Fruit fly (Drosophila melanogaster) whole organism, embryonic: ENCODE results near the gene CG9467.
A peak's percentile ranks its signal among the peaks of the same experiment; 100 is the strongest.

Experiments used
- Antp ChIP-seq: fragments of 200-800 bp; sonication (Bioruptor generic); optimal IDR thresholded peaks from 3 replicates; lab custom pipeline; 2016; ENCODE audit warnings: missing biosample characterization, missing genetic modification characterization
- BEAF-32 ChIP-seq: fragments of 200-800 bp; sonication (Bioruptor generic); optimal IDR thresholded peaks from 3 replicates; lab custom pipeline; 2017; ENCODE audit warnings: missing biosample characterization, missing genetic modification characterization, mild to moderate bottlenecking, moderate library complexity, missing genetic modification reagents
- C15 ChIP-seq: fragments of 200-800 bp; sonication (Bioruptor generic); IDR thresholded peaks from 3 replicates; pipeline ENCODE4 v1.3.6; 2022; ENCODE audit warnings: missing biosample characterization, missing genetic modification characterization
- CG10321 ChIP-seq: fragments of 200-800 bp; sonication (Bioruptor generic); IDR thresholded peaks from 2 replicates; pipeline ENCODE4 v1.3.6; 2022; ENCODE audit warnings: missing biosample characterization, missing genetic modification characterization
- CG10366 ChIP-seq: fragments of 200-800 bp; sonication (Bioruptor generic); IDR thresholded peaks from 2 replicates; pipeline ENCODE4 v1.3.6; 2022; ENCODE audit warnings: missing biosample characterization, missing genetic modification characterization
- CG10565 ChIP-seq: fragments of 200-800 bp; sonication (Bioruptor generic); optimal IDR thresholded peaks from 3 replicates; lab custom pipeline; 2016; ENCODE audit warnings: missing biosample characterization, mild to moderate bottlenecking, missing genetic modification characterization
- CG12104 ChIP-seq: fragments of 200-800 bp; sonication (Bioruptor generic); optimal IDR thresholded peaks from 3 replicates; lab custom pipeline; 2016; ENCODE audit warnings: missing biosample characterization, missing genetic modification characterization
- CG13287 ChIP-seq: fragments of 200-800 bp; sonication (Bioruptor generic); IDR thresholded peaks from 2 replicates; pipeline ENCODE4 v1.3.6; 2022; ENCODE audit warnings: missing biosample characterization, missing genetic modification characterization; ENCODE audit not compliant: partially characterized antibody
- CG14014 ChIP-seq: fragments of 200-800 bp; sonication (Bioruptor generic); IDR thresholded peaks from 2 replicates; pipeline ENCODE4 v1.3.6; 2022; ENCODE audit warnings: missing biosample characterization, missing genetic modification characterization
- CG14441 ChIP-seq: fragments of 200-800 bp; sonication (Bioruptor generic); IDR thresholded peaks from 2 replicates; pipeline ENCODE4 v1.3.6; 2022; ENCODE audit warnings: missing biosample characterization, missing genetic modification characterization
- CG14965 ChIP-seq: fragments of 200-800 bp; sonication (Bioruptor generic); optimal IDR thresholded peaks from 2 replicates; lab custom pipeline; 2016; ENCODE audit warnings: missing biosample characterization, missing genetic modification characterization, borderline replicate concordance
- CG17568 ChIP-seq: fragments of 200-800 bp; sonication (Bioruptor generic); optimal IDR thresholded peaks from 2 replicates; lab custom pipeline; 2018; ENCODE audit warnings: missing biosample characterization, mild to moderate bottlenecking, missing genetic modification characterization, moderate library complexity
- CG18262 ChIP-seq: fragments of 200-800 bp; optimal IDR thresholded peaks from 3 replicates; lab custom pipeline; 2019; ENCODE audit warnings: missing biosample characterization, mild to moderate bottlenecking, missing genetic modification characterization, moderate library complexity
- CG18764 ChIP-seq: fragments of 200-800 bp; sonication (Bioruptor generic); optimal IDR thresholded peaks from 3 replicates; lab custom pipeline; 2016; ENCODE audit warnings: missing biosample characterization, missing genetic modification characterization
- CG2199 ChIP-seq: fragments of 200-800 bp; sonication (Bioruptor generic); IDR thresholded peaks from 3 replicates; pipeline ENCODE4 v1.3.6; 2022; ENCODE audit warnings: missing biosample characterization, missing genetic modification characterization
- CG31365 ChIP-seq: fragments of 200-800 bp; sonication (Bioruptor generic); optimal IDR thresholded peaks from 2 replicates; lab custom pipeline; 2018; ENCODE audit warnings: missing biosample characterization, mild to moderate bottlenecking, missing genetic modification characterization
- CG3281 ChIP-seq: fragments of 200-800 bp; sonication (Bioruptor generic); optimal IDR thresholded peaks from 3 replicates; lab custom pipeline; 2017; ENCODE audit warnings: missing biosample characterization, mild to moderate bottlenecking, missing genetic modification characterization
- CG3838 ChIP-seq: fragments of 200-800 bp; sonication (Bioruptor generic); optimal IDR thresholded peaks from 3 replicates; lab custom pipeline; 2016; ENCODE audit warnings: missing biosample characterization, missing genetic modification characterization
- CG4730 ChIP-seq: fragments of 200-800 bp; sonication (Bioruptor generic); IDR thresholded peaks from 2 replicates; pipeline ENCODE4 v1.3.6; 2022; ENCODE audit warnings: missing biosample characterization, missing genetic modification characterization
- CG7786 ChIP-seq: fragments of 200-800 bp; sonication (Bioruptor generic); optimal IDR thresholded peaks from 2 replicates; lab custom pipeline; 2016; ENCODE audit warnings: missing biosample characterization, missing genetic modification characterization
- CG8388 ChIP-seq: fragments of 200-800 bp; sonication (Bioruptor generic); optimal IDR thresholded peaks from 2 replicates; lab custom pipeline; 2019; ENCODE audit warnings: missing biosample characterization, mild to moderate bottlenecking, missing genetic modification characterization, moderate library complexity
- CG8924 ChIP-seq: fragments of 200-800 bp; optimal IDR thresholded peaks from 3 replicates; lab custom pipeline; 2019; ENCODE audit warnings: missing biosample characterization, mild to moderate bottlenecking, missing genetic modification characterization, moderate library complexity
- CG9609 ChIP-seq: fragments of 200-800 bp; sonication (Bioruptor generic); optimal IDR thresholded peaks from 3 replicates; lab custom pipeline; 2016; ENCODE audit warnings: missing biosample characterization, missing genetic modification characterization
- CTCF ChIP-seq: fragments of 200-800 bp; sonication (Bioruptor generic); optimal IDR thresholded peaks from 2 replicates; lab custom pipeline; 2017; ENCODE audit warnings: missing biosample characterization, mild to moderate bottlenecking, missing genetic modification characterization, moderate library complexity
- CkIIα-i1 ChIP-seq: fragments of 200-800 bp; sonication (Bioruptor generic); IDR thresholded peaks from 2 replicates; pipeline ENCODE4 v1.3.6; 2022; ENCODE audit warnings: missing biosample characterization, missing genetic modification characterization
- Dip2 ChIP-seq: fragments of 200-800 bp; sonication (Bioruptor generic); IDR thresholded peaks from 2 replicates; pipeline ENCODE4 v1.3.6; 2022; ENCODE audit warnings: missing biosample characterization, missing genetic modification characterization
- Elba2 ChIP-seq: fragments of 200-800 bp; sonication (Bioruptor generic); optimal IDR thresholded peaks from 3 replicates; lab custom pipeline; 2016; ENCODE audit warnings: missing biosample characterization, missing genetic modification characterization
- Hey ChIP-seq: fragments of 200-800 bp; sonication (Bioruptor generic); optimal IDR thresholded peaks from 3 replicates; lab custom pipeline; 2018; ENCODE audit warnings: missing biosample characterization, mild to moderate bottlenecking, missing genetic modification characterization
- Hr3 ChIP-seq: fragments of 200-800 bp; sonication (Bioruptor generic); optimal IDR thresholded peaks from 3 replicates; lab custom pipeline; 2016; ENCODE audit warnings: missing biosample characterization, missing genetic modification characterization
- Hr39 ChIP-seq: fragments of >200 bp; optimal IDR thresholded peaks from 2 replicates; lab custom pipeline; 2017
- Max ChIP-seq: fragments of 200-800 bp; sonication (Bioruptor generic); optimal IDR thresholded peaks from 2 replicates; lab custom pipeline; 2016; ENCODE audit warnings: missing biosample characterization, mild to moderate bottlenecking, missing genetic modification characterization
- Myb ChIP-seq: fragments of 200-800 bp; sonication (Bioruptor generic); optimal IDR thresholded peaks from 2 replicates; lab custom pipeline; 2016; ENCODE audit warnings: missing biosample characterization, missing genetic modification characterization
- Nf-YB ChIP-seq: fragments of 200-800 bp; sonication (Bioruptor generic); optimal IDR thresholded peaks from 3 replicates; lab custom pipeline; 2019; ENCODE audit warnings: missing biosample characterization, mild to moderate bottlenecking, missing genetic modification characterization, moderate library complexity
- Oaz ChIP-seq: fragments of 200-800 bp; sonication (Bioruptor generic); IDR thresholded peaks from 2 replicates; pipeline ENCODE4 v1.3.6; 2022; ENCODE audit warnings: missing biosample characterization, missing genetic modification characterization
- Poxn ChIP-seq: fragments of 200-800 bp; sonication (Bioruptor generic); IDR thresholded peaks from 2 replicates; pipeline ENCODE4 v1.3.6; 2022; ENCODE audit warnings: missing biosample characterization, missing genetic modification characterization
- Sin3A ChIP-seq: fragments of >200 bp; optimal IDR thresholded peaks from 2 replicates; lab custom pipeline; 2018
- Trl ChIP-seq, 3 experiments: fragments of >200 bp in 2 of 3; fragments of 200-800 bp in 1 of 3; sonication (Bioruptor generic) in 1 of 3; optimal IDR thresholded peaks; 2 replicates in 1 of 3; 3 replicates in 2 of 3; lab custom pipeline; 2016 to 2017; ENCODE audit warnings: missing biosample characterization in 1 of 3, missing genetic modification characterization in 1 of 3
- amos ChIP-seq: fragments of 200-800 bp; sonication (Bioruptor generic); IDR thresholded peaks from 2 replicates; pipeline ENCODE4 v1.3.6; 2022; ENCODE audit warnings: missing biosample characterization, missing genetic modification characterization; ENCODE audit not compliant: partially characterized antibody
- bcd ChIP-seq: fragments of 200-800 bp; sonication (Bioruptor generic); optimal IDR thresholded peaks from 2 replicates; lab custom pipeline; 2017; ENCODE audit warnings: missing biosample characterization, mild to moderate bottlenecking, missing genetic modification characterization
- crol ChIP-seq: fragments of 200-800 bp; sonication (Bioruptor generic); IDR thresholded peaks from 2 replicates; pipeline ENCODE4 v1.3.6; 2022; ENCODE audit warnings: missing biosample characterization, missing genetic modification characterization
- dmrt99B ChIP-seq: fragments of 200-800 bp; sonication (Bioruptor generic); optimal IDR thresholded peaks from 2 replicates; lab custom pipeline; 2018; ENCODE audit warnings: missing biosample characterization, mild to moderate bottlenecking, missing genetic modification characterization, moderate library complexity
- dysf ChIP-seq: fragments of 200-800 bp; sonication (Bioruptor generic); IDR thresholded peaks from 3 replicates; pipeline ENCODE4 v1.3.6; 2022; ENCODE audit warnings: missing biosample characterization, missing genetic modification characterization
- fd96Cb ChIP-seq: fragments of 200-800 bp; sonication (Bioruptor generic); optimal IDR thresholded peaks from 2 replicates; lab custom pipeline; 2018; ENCODE audit warnings: missing biosample characterization, mild to moderate bottlenecking, missing genetic modification characterization, moderate library complexity
- grn ChIP-seq: fragments of 200-800 bp; sonication (Bioruptor generic); optimal IDR thresholded peaks from 3 replicates; lab custom pipeline; 2017; ENCODE audit warnings: missing biosample characterization, missing genetic modification characterization
- gsb-n ChIP-seq: fragments of 200-800 bp; sonication (Bioruptor generic); optimal IDR thresholded peaks from 3 replicates; lab custom pipeline; 2018; ENCODE audit warnings: missing biosample characterization, mild to moderate bottlenecking, missing genetic modification characterization
- ham ChIP-seq: fragments of 200-800 bp; sonication (Bioruptor generic); IDR thresholded peaks from 2 replicates; pipeline ENCODE4 v1.3.6; 2022; ENCODE audit warnings: missing biosample characterization, missing genetic modification characterization
- pzg ChIP-seq: fragments of 200-800 bp; sonication (Bioruptor generic); optimal IDR thresholded peaks from 3 replicates; lab custom pipeline; 2018; ENCODE audit warnings: missing biosample characterization, mild to moderate bottlenecking, missing genetic modification characterization, moderate library complexity
- salm ChIP-seq: fragments of 200-800 bp; sonication (Bioruptor generic); optimal IDR thresholded peaks from 2 replicates; lab custom pipeline; 2018; ENCODE audit warnings: missing biosample characterization, mild to moderate bottlenecking, missing genetic modification characterization
- scrt ChIP-seq: fragments of 200-800 bp; sonication (Bioruptor generic); optimal IDR thresholded peaks from 2 replicates; lab custom pipeline; 2018; ENCODE audit warnings: missing biosample characterization, mild to moderate bottlenecking, missing genetic modification characterization, moderate library complexity
- ssp ChIP-seq: fragments of 200-800 bp; sonication (Bioruptor generic); IDR thresholded peaks from 2 replicates; pipeline ENCODE4 v1.3.6; 2022; ENCODE audit warnings: missing biosample characterization, missing genetic modification characterization
- z ChIP-seq: fragments of 200-800 bp; sonication (Bioruptor generic); IDR thresholded peaks from 3 replicates; pipeline ENCODE4 v1.3.6; 2022; ENCODE audit warnings: missing biosample characterization, missing genetic modification characterization
- zen ChIP-seq: fragments of 200-800 bp; sonication (Bioruptor generic); optimal IDR thresholded peaks from 3 replicates; lab custom pipeline; 2018; ENCODE audit warnings: missing biosample characterization, mild to moderate bottlenecking, missing genetic modification characterization, moderate library complexity

CG9467 gene

DNA sequence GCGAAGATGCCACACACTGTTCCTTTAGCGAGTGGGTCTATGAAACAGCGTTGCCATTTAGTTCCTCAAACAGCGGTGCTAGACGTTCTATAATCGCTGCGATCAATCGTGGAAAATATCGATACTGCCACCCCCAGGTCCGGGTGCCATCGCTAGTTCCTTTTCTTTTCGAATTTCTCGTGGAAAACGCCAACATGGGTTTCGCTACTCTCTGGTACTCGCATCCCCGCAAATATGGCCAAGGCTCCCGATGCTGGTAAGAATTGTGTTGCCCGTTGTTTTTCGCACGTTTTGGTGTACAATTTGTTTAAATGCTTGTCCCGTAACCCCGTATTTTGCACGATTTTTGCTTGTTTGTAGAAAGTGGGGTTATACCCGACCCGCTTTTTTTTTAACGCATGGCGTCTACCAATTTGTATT, 22.9 kb downstream of the CG9467 start, which contains the start of gene RpS29 (continued):
- TF ChIP-seq BEAF-32 (GFP tag; lab: Kevin White, UChicago) = peak; percentile 98
- peak; percentile 51 for TF ChIP-seq CG31365 (tag; lab: Kevin White, UChicago)
- TF ChIP-seq crol = no peak
- TF ChIP-seq CG14014 (GFP tag; lab: Robert Waterston, UW) = peak; percentile 79
- TF ChIP-seq Myb (GFP tag; lab: Kevin White, UChicago) = peak; percentile 94
- peak; percentile 61 for TF ChIP-seq grn
- peak; percentile 46; the same call in 1 of the 2 replicates for TF ChIP-seq CG4730 (GFP tag; lab: Robert Waterston, UW)
- peak; percentile 49 for TF ChIP-seq ssp
- TF ChIP-seq z (GFP tag; lab: Robert Waterston, UW) = no peak
- peak; percentile 68 for TF ChIP-seq CG12104
- TF ChIP-seq CG9609 (GFP tag; lab: Kevin White, UChicago) = peak; percentile 88
- peak; percentile 46 for TF ChIP-seq CTCF (GFP tag; lab: Kevin White, UChicago)
- TF ChIP-seq CG7786 = peak; percentile 86
- peak; percentile 100 for TF ChIP-seq pzg (GFP tag; lab: Kevin White, UChicago)
- TF ChIP-seq CG10366 (GFP tag; lab: Robert Waterston, UW) = peak; percentile 86
- TF ChIP-seq CkIIα-i1 = 0 out of 2 replicates have a peak, but pooled peaks have one; percentile 33
- TF ChIP-seq CG8388 = peak; percentile 52
- peak; percentile 97 for TF ChIP-seq CG13287 (GFP tag; lab: Robert Waterston, UW)
- peak; percentile 76 for TF ChIP-seq CG18764 (GFP tag; lab: Kevin White, UChicago)
- TF ChIP-seq Oaz = peak; percentile 31; the same call in 1 of the 2 replicates
- TF ChIP-seq Nf-YB (GFP tag; lab: Kevin White, UChicago) = peak; percentile 49
- peak; percentile 87 for TF ChIP-seq Sin3A
- TF ChIP-seq Antp (GFP tag; lab: Kevin White, UChicago) = peak; percentile 91
- TF ChIP-seq CG10565 (GFP tag; lab: Kevin White, UChicago) = no peak
- TF ChIP-seq Hr3 = peak; percentile 50
- peak; percentile 73 for TF ChIP-seq scrt
- peak; percentile 85 for TF ChIP-seq CG3281
- no peak for TF ChIP-seq CG17568 (GFP tag; lab: Kevin White, UChicago)
- no peak for TF ChIP-seq Dip2
- TF ChIP-seq zen (tag; lab: Kevin White, UChicago) = peak; percentile 39
- TF ChIP-seq CG18262 (tag; lab: Kevin White, UChicago) = peak; percentile 47
- TF ChIP-seq gsb-n = peak; percentile 54
- TF ChIP-seq Trl (optimal IDR thresholded peaks at IDR 0.05; lab: Kevin White, UChicago) = no peak
- peak; percentile 91 for TF ChIP-seq Trl (GFP tag; optimal IDR thresholded peaks at IDR 0.05; lab: Kevin White, UChicago)
- TF ChIP-seq C15 (GFP tag; lab: Robert Waterston, UW) = 0 out of 3 replicates have a peak, but pooled peaks have one; percentile 43
- peak; percentile 80 for TF ChIP-seq dysf (GFP tag; lab: Robert Waterston, UW)
- TF ChIP-seq CG14965 (GFP tag; lab: Kevin White, UChicago) = peak; percentile 21
- TF ChIP-seq CG14441 = peak; percentile 77
- peak; percentile 55; the same call in 1 of the 3 replicates for TF ChIP-seq CG2199 (GFP tag; lab: Robert Waterston, UW)
- peak; percentile 74 for TF ChIP-seq Hey
- TF ChIP-seq Poxn (GFP tag; lab: Robert Waterston, UW) = peak; percentile 60; the same call in 1 of the 2 replicates
- peak; percentile 99 for TF ChIP-seq amos (GFP tag; lab: Robert Waterston, UW)
- TF ChIP-seq Hr39 (lab: Kevin White, UChicago) = no peak
- peak; percentile 54; the same call in 1 of the 2 replicates for TF ChIP-seq CG10321 (GFP tag; lab: Robert Waterston, UW)
- peak; percentile 85 for TF ChIP-seq bcd
- TF ChIP-seq Elba2 (GFP tag; lab: Kevin White, UChicago) = no peak
- peak; percentile 58 for TF ChIP-seq CG8924
- peak; percentile 44 for TF ChIP-seq dmrt99B (tag; lab: Kevin White, UChicago)
- TF ChIP-seq fd96Cb (tag; lab: Kevin White, UChicago) = peak; percentile 8
- TF ChIP-seq salm (tag; lab: Kevin White, UChicago) = peak; percentile 64
- no peak for TF ChIP-seq ham (GFP tag; lab: Robert Waterston, UW)
- TF ChIP-seq Max (GFP tag; lab: Kevin White, UChicago) = peak; percentile 76
- no peak for TF ChIP-seq CG3838 (GFP tag; lab: Kevin White, UChicago)
